Fruit fly (Drosophila melanogaster) whole organism, prepupa: ENCODE results near the gene Pgant6.

ENCODE experiments used
- Blimp-1 ChIP-seq: fragments of 200-800 bp; sonication (Bioruptor generic); optimal IDR thresholded peaks from 3 replicates; lab custom pipeline; 2017; ENCODE audit warnings: missing biosample characterization, missing genetic modification characterization, mild to moderate bottlenecking, moderate library complexity, missing genetic modification reagents
- CG1621 ChIP-seq: fragments of 200-800 bp; sonication (Bioruptor generic); optimal IDR thresholded peaks from 3 replicates; lab custom pipeline; 2018; ENCODE audit warnings: missing biosample characterization, mild to moderate bottlenecking, missing genetic modification characterization
- CG16779 ChIP-seq: fragments of 200-800 bp; sonication (Bioruptor generic); optimal IDR thresholded peaks from 3 replicates; lab custom pipeline; 2017; ENCODE audit warnings: missing biosample characterization, mild to moderate bottlenecking, missing genetic modification characterization
- CG6276 ChIP-seq: fragments of 200-800 bp; sonication (Bioruptor generic); optimal IDR thresholded peaks from 2 replicates; lab custom pipeline; 2017; ENCODE audit warnings: missing biosample characterization, mild to moderate bottlenecking, missing genetic modification characterization
- CG7368 ChIP-seq: fragments of 200-800 bp; sonication (Bioruptor generic); optimal IDR thresholded peaks from 3 replicates; lab custom pipeline; 2016; ENCODE audit warnings: missing biosample characterization, missing genetic modification characterization
- Sox102F ChIP-seq: fragments of 200-800 bp; sonication (Bioruptor generic); optimal IDR thresholded peaks from 2 replicates; lab custom pipeline; 2016; ENCODE audit warnings: missing biosample characterization, mild to moderate bottlenecking, missing genetic modification characterization
- fkh ChIP-seq: fragments of 200-800 bp; sonication (Bioruptor generic); optimal IDR thresholded peaks from 3 replicates; lab custom pipeline; 2017; ENCODE audit warnings: missing biosample characterization, mild to moderate bottlenecking, missing genetic modification characterization, moderate library complexity
- vri ChIP-seq: fragments of 200-800 bp; sonication (Bioruptor generic); optimal IDR thresholded peaks from 3 replicates; lab custom pipeline; 2016; ENCODE audit warnings: missing biosample characterization, mild to moderate bottlenecking, missing genetic modification characterization

DNA sequence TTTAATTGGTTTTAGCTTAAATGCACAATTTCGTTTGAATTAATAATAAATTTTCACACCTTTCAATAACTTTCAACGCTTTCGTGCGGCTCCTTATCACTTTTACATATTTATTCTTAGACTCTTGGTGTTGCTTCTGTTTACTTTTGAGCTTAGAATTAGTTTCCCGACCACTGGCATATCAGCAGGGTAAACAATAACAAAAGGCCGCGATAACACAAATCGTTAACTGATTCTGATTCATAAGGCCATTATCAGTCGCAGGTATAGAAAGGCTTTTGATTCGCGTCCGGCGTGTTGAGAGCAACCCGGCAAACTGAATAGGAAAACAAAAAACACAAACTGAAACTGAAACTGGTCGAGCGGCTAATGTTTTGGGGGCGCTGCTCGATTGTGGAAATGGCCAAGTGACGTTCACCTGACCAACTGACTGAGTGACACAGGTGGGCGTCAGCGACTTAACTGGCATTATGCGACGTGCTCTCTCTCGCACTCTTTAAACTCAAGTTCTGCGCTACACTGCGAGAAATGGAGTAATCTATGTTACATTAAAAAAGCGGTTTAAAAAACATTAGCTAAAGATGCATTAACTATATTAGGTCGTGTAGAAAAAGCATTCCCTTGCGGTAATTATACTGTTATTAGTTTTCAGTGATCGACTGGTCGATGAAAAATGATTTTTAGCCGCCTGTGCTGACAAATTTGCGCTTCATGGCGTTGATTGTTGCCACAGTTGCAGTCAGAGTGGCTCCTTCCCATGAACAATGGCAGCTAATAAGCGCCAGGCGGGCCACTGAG, 47.5 kb upstream of the Pgant6 start:
- TF ChIP-seq CG6276 = peak; percentile 17
- TF ChIP-seq fkh (GFP tag; lab: Kevin White, UChicago) = peak; percentile 75
- no peak for TF ChIP-seq Sox102F
- no peak for TF ChIP-seq Blimp-1 (GFP tag; lab: Kevin White, UChicago)
- TF ChIP-seq CG7368 (GFP tag; lab: Kevin White, UChicago) = no peak
- TF ChIP-seq vri (GFP tag; lab: Kevin White, UChicago) = no peak
- no peak for TF ChIP-seq CG16779
- TF ChIP-seq CG1621 (tag; lab: Kevin White, UChicago) = no peak
